Fruit fly (Drosophila melanogaster): Measurements from ENCODE around the gene ca.

- TF ChIP-seq ttk (optimal IDR thresholded peaks at IDR 0.05) = no peak
- TF ChIP-seq Sin3A (optimal IDR thresholded peaks at IDR 0.05) = no peak
These were observed 18.6 kb upstream of the ca start for dm6 chr3R:29787891-29788549.

Data from Kc167 (cell line).